Fruit fly (Drosophila melanogaster) Kc167 (cell line): ENCODE data around the gene ClC-c.

Experiments used
- Myc ChIP-seq: fragments of >200 bp; optimal IDR thresholded peaks from 2 replicates; lab custom pipeline; 2017; ENCODE audit warnings: missing external identifiers
- Sin3A ChIP-seq: fragments of >200 bp; optimal IDR thresholded peaks from 2 replicates; lab custom pipeline; 2018; ENCODE audit warnings: missing external identifiers
- h ChIP-seq: fragments of >200 bp; optimal IDR thresholded peaks from 3 replicates; lab custom pipeline; 2018; ENCODE audit warnings: missing external identifiers
- insv ChIP-seq: fragments of >200 bp; optimal IDR thresholded peaks from 3 replicates; lab custom pipeline; 2018; ENCODE audit warnings: missing external identifiers
- psq ChIP-seq: fragments of >200 bp; optimal IDR thresholded peaks from 2 replicates; lab custom pipeline; 2017; ENCODE audit warnings: missing external identifiers
- ttk ChIP-seq: sonication (Bioruptor generic); optimal IDR thresholded peaks from 2 replicates; lab custom pipeline; 2017; ENCODE audit warnings: missing external identifiers

ClC-c gene

dm6 chr3L:16083693-16084092 is 6.6 kb upstream of the ClC-c start, which contains the start of gene CG13075:
Gene CG13075, plus strand, starts transcription at chr3L:16083993.
- TF ChIP-seq h (lab: Kevin White, UChicago) (no peak), ttk (lab: Kevin White, UChicago) (no peak), psq (lab: Kevin White, UChicago) (no peak), Sin3A (lab: Kevin White, UChicago) (no peak), insv (lab: Kevin White, UChicago) (no peak), Myc (lab: Kevin White, UChicago) (no peak)

dm6 chr3L:16087323-16087816 is 2.9 kb upstream of the ClC-c start, which contains the start of gene Tasp1:
Gene Tasp1, minus strand, starts transcription at chr3L:16087525.
- no peak for TF ChIP-seq insv (lab: Kevin White, UChicago)
- no peak for TF ChIP-seq ttk (lab: Kevin White, UChicago)
- TF ChIP-seq Myc (lab: Kevin White, UChicago) = no peak
- no peak for TF ChIP-seq psq (lab: Kevin White, UChicago)
- TF ChIP-seq Sin3A (lab: Kevin White, UChicago) = no peak
- no peak for TF ChIP-seq h (lab: Kevin White, UChicago)

- TF ChIP-seq Sin3A (lab: Kevin White, UChicago) (no peak), insv (lab: Kevin White, UChicago) (no peak), psq (lab: Kevin White, UChicago) (no peak), h (lab: Kevin White, UChicago) (no peak), Myc (lab: Kevin White, UChicago) (no peak), ttk (lab: Kevin White, UChicago) (no peak)
Measured at dm6 chr3L:16097393-16097884, 7.2 kb downstream of the ClC-c start, which contains the start of the genes CG13074 and ATPsynbetaL. Gene CG13074, minus strand, starts transcription at chr3L:16097493. Gene ATPsynbetaL, plus strand, starts transcription at chr3L:16097834.

dm6 chr3L:16100059-16100458 is 9.8 kb downstream of the ClC-c start, which contains the start of gene IleRS-m:
Gene IleRS-m, plus strand, starts transcription at chr3L:16100280.
- TF ChIP-seq Sin3A (lab: Kevin White, UChicago) (no peak), ttk (lab: Kevin White, UChicago) (no peak), psq (lab: Kevin White, UChicago) (no peak), h (lab: Kevin White, UChicago) (no peak), Myc (lab: Kevin White, UChicago) (no peak), insv (lab: Kevin White, UChicago) (no peak)

- no peak for TF ChIP-seq Myc (lab: Kevin White, UChicago)
- no peak for TF ChIP-seq insv (lab: Kevin White, UChicago)
- no peak for TF ChIP-seq h (lab: Kevin White, UChicago)
- no peak for TF ChIP-seq Sin3A (lab: Kevin White, UChicago)
- TF ChIP-seq psq (lab: Kevin White, UChicago) = no peak
Measured at dm6 chr3L:16105528-16105927, 15.3 kb downstream of the ClC-c start, which contains the start of the genes IntS9 and CG43295. Gene IntS9, minus strand, starts transcription at chr3L:16105627. Gene CG43295, plus strand, starts transcription at chr3L:16105852.

dm6 chr3L:16112069-16112820 is 22.0 kb downstream of the ClC-c start, which contains the start of gene Zn72D:
Gene Zn72D, minus strand, starts transcription at chr3L:16112626.
- TF ChIP-seq psq (lab: Kevin White, UChicago) (no peak), Myc (lab: Kevin White, UChicago) (no peak), Sin3A (lab: Kevin White, UChicago) (no peak)

dm6 chr3L:16113003-16113606 is 22.9 kb downstream of the ClC-c start, which contains the start of gene Taf4:
Gene Taf4, plus strand, starts transcription at chr3L:16113212.
- TF ChIP-seq insv (lab: Kevin White, UChicago) (no peak), psq (lab: Kevin White, UChicago) (no peak), Sin3A (lab: Kevin White, UChicago) (no peak), h (lab: Kevin White, UChicago) (no peak), Myc (lab: Kevin White, UChicago) (no peak), ttk (lab: Kevin White, UChicago) (no peak)

dm6 chr3L:16113607-16114337 is 23.5 kb downstream of the ClC-c start:
- TF ChIP-seq ttk (lab: Kevin White, UChicago) = no peak
- no peak for TF ChIP-seq h (lab: Kevin White, UChicago)
- no peak for TF ChIP-seq Sin3A (lab: Kevin White, UChicago)
- no peak for TF ChIP-seq psq (lab: Kevin White, UChicago)
- no peak for TF ChIP-seq Myc (lab: Kevin White, UChicago)

dm6 chr3L:16121791-16122190 is 31.5 kb downstream of the ClC-c start, which contains the start of gene Strump:
Gene Strump, plus strand, starts transcription at chr3L:16122002.
- TF ChIP-seq psq (lab: Kevin White, UChicago) (no peak), ttk (lab: Kevin White, UChicago) (no peak), insv (lab: Kevin White, UChicago) (no peak), h (lab: Kevin White, UChicago) (no peak), Myc (lab: Kevin White, UChicago) (no peak)

- TF ChIP-seq psq (lab: Kevin White, UChicago) = no peak
- TF ChIP-seq Sin3A (lab: Kevin White, UChicago) = no peak
- no peak for TF ChIP-seq ttk (lab: Kevin White, UChicago)
- TF ChIP-seq h (lab: Kevin White, UChicago) = no peak
- no peak for TF ChIP-seq insv (lab: Kevin White, UChicago)
Measured at dm6 chr3L:16128481-16128972, 38.3 kb downstream of the ClC-c start, which contains the start of gene Pgm1. Gene Pgm1, minus strand, starts transcription at chr3L:16128531.
